Fruit fly (Drosophila melanogaster) whole organism, pupa: Measurements from ENCODE around the gene sna.

Experiments used
- CG13204 ChIP-seq: fragments of 200-800 bp; sonication (Bioruptor generic); optimal IDR thresholded peaks from 2 replicates; lab custom pipeline; 2018; ENCODE audit warnings: missing biosample characterization, mild to moderate bottlenecking, missing genetic modification characterization, moderate library complexity
- CG32121 ChIP-seq: fragments of 200-800 bp; sonication (Bioruptor generic); IDR thresholded peaks from 2 replicates; pipeline ENCODE4 v1.3.6; 2022; ENCODE audit warnings: missing biosample characterization, missing genetic modification characterization
- CG4496 ChIP-seq: fragments of 200-800 bp; sonication (Bioruptor generic); IDR thresholded peaks from 3 replicates; pipeline ENCODE4 v1.3.6; 2022; ENCODE audit warnings: missing biosample characterization, missing genetic modification characterization
- CG8159 ChIP-seq: fragments of 200-800 bp; sonication (Bioruptor generic); optimal IDR thresholded peaks from 3 replicates; lab custom pipeline; 2018; ENCODE audit warnings: missing biosample characterization, mild to moderate bottlenecking, missing genetic modification characterization, moderate library complexity
- CG8301 ChIP-seq: fragments of 200-800 bp; sonication (Bioruptor generic); optimal IDR thresholded peaks from 2 replicates; lab custom pipeline; 2018; ENCODE audit warnings: missing biosample characterization, mild to moderate bottlenecking, missing genetic modification characterization
- CG9948 ChIP-seq: fragments of 200-800 bp; sonication (Bioruptor generic); optimal IDR thresholded peaks from 2 replicates; lab custom pipeline; 2018; ENCODE audit warnings: missing biosample characterization, mild to moderate bottlenecking, missing genetic modification characterization, moderate library complexity
- EcR ChIP-seq: fragments of 200-800 bp; sonication (Bioruptor generic); optimal IDR thresholded peaks from 3 replicates; lab custom pipeline; 2019; ENCODE audit warnings: missing biosample characterization, missing genetic modification characterization, mild to moderate bottlenecking, moderate library complexity, missing genetic modification reagents
- Ets98B ChIP-seq: fragments of 200-800 bp; sonication (Bioruptor generic); IDR thresholded peaks from 2 replicates; pipeline ENCODE4 v1.3.6; 2022; ENCODE audit warnings: missing biosample characterization, missing genetic modification characterization
- Pif1A ChIP-seq: fragments of 200-800 bp; sonication (Bioruptor generic); optimal IDR thresholded peaks from 3 replicates; lab custom pipeline; 2016; ENCODE audit warnings: missing biosample characterization, missing genetic modification characterization
- Pif1B ChIP-seq: fragments of 200-800 bp; sonication (Bioruptor generic); optimal IDR thresholded peaks from 3 replicates; lab custom pipeline; 2016; ENCODE audit warnings: missing biosample characterization, missing genetic modification characterization
- fd96Ca ChIP-seq: fragments of 200-800 bp; sonication (Bioruptor generic); IDR thresholded peaks from 3 replicates; pipeline ENCODE4 v1.3.6; 2022; ENCODE audit warnings: missing biosample characterization, missing genetic modification characterization
- gl ChIP-seq: fragments of 200-800 bp; sonication (Bioruptor generic); optimal IDR thresholded peaks from 2 replicates; lab custom pipeline; 2018; ENCODE audit warnings: missing biosample characterization, mild to moderate bottlenecking, missing genetic modification characterization
- rn ChIP-seq: fragments of 200-800 bp; sonication (Bioruptor generic); IDR thresholded peaks from 2 replicates; pipeline ENCODE4 v1.3.6; 2022; ENCODE audit warnings: missing biosample characterization, missing genetic modification characterization

DNA sequence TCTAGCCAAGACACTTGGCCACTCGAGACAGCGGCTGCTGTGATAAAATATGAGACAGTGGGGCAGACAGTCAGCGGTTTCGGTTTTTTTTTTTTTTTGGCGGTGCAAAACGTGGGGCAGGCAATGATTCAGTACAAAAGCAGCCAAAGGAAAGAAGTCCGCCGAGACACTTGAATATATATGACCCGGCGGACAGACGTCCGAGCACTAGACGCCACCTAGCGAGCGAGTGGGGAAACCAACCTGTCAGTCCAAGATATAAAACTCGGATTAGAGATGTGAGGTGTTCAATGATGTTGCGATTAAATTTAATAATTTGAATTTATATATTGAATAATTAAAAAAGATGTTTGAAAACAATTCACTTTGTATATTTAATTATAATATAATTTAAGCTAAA, 39.1 kb downstream of the sna start:
- TF ChIP-seq CG32121 (no peak), EcR (GFP tag; lab: Kevin White, UChicago) (no peak), CG8159 (tag; lab: Kevin White, UChicago) (no peak), CG4496 (GFP tag; lab: Robert Waterston, UW) (no peak), CG13204 (GFP tag; lab: Kevin White, UChicago) (no peak), CG8301 (tag; lab: Kevin White, UChicago) (no peak), Pif1B (GFP tag; lab: Kevin White, UChicago) (no peak), Ets98B (no peak), CG9948 (tag; lab: Kevin White, UChicago) (no peak), gl (tag; lab: Kevin White, UChicago) (no peak), fd96Ca (no peak), rn (GFP tag; lab: Robert Waterston, UW) (no peak), Pif1A (GFP tag; lab: Kevin White, UChicago) (no peak)
